Worm (Caenorhabditis elegans): ENCODE data around the gene meg-1.

DNA sequence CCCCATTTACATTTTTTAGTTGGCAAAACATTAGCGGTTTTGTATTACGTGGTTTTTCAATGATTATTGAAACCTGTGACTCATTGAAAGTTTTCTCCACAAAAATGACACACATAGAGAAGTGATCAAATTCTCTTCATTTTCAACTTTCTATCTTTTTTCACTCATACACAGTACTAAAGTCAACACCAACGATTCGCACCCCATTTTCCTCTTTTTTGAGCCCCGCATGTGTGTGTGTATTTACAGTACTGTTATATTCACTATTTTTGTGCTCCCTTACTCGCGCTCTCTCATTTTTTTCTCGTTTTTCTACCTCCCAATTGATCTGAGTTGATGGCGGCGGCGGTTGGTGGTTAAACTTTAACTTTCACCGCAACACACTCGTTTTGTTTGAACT, 29.0 kb upstream of the meg-1 start:
- TF ChIP-seq egl-27 (tag; optimal IDR thresholded peaks at IDR 0.05), result no peak
- TF ChIP-seq Y55F3AM.14 (GFP tag; optimal IDR thresholded peaks at IDR 0.05), result no peak
- TF ChIP-seq lin-39 (tag; optimal IDR thresholded peaks at IDR 0.05), result no peak
- TF ChIP-seq elt-3 (tag; optimal IDR thresholded peaks at IDR 0.05), result no peak
- no peak for TF ChIP-seq ztf-4 (tag; optimal IDR thresholded peaks at IDR 0.05)
- TF ChIP-seq C34F6.9 (tag; optimal IDR thresholded peaks at IDR 0.05), result no peak
- TF ChIP-seq mab-5 (tag; optimal IDR thresholded peaks at IDR 0.05), result no peak
- TF ChIP-seq nhr-237 (tag; optimal IDR thresholded peaks at IDR 0.05), result no peak
- peak; percentile 9 for TF ChIP-seq nhr-129 (tag; optimal IDR thresholded peaks at IDR 0.05)
- no peak for TF ChIP-seq nhr-12 (tag; optimal IDR thresholded peaks at IDR 0.05)
